Worm (Caenorhabditis elegans) whole organism, early embryonic: ENCODE results near the gene Y46G5A.15.

ENCODE experiments used
- B0310.2 ChIP-seq: sonication (generic microtip); optimal IDR thresholded peaks from 2 replicates; lab custom pipeline; 2016; ENCODE audit warnings: mild to moderate bottlenecking, missing genetic modification characterization, missing compliant biosample characterization
- F13C5.2 ChIP-seq: sonication (generic microtip); optimal IDR thresholded peaks from 2 replicates; lab custom pipeline; 2017; ENCODE audit warnings: mild to moderate bottlenecking, missing genetic modification characterization, inconsistent platforms, missing compliant biosample characterization
- aly-1 ChIP-seq: sonication (generic microtip); optimal IDR thresholded peaks from 2 replicates; lab custom pipeline; 2016; ENCODE audit warnings: missing genetic modification characterization, missing compliant biosample characterization
- ama-1 ChIP-seq: fragments of 150-350 bp; optimal IDR thresholded peaks from 2 replicates; lab custom pipeline; 2014
- ceh-13 ChIP-seq: fragments of 200-800 bp; sonication (Bioruptor generic); optimal IDR thresholded peaks from 2 replicates; lab custom pipeline; 2018; ENCODE audit warnings: mild to moderate bottlenecking, missing genetic modification characterization, missing compliant biosample characterization
- ceh-36 ChIP-seq: sonication (generic microtip); optimal IDR thresholded peaks from 2 replicates; lab custom pipeline; 2016; ENCODE audit warnings: missing genetic modification characterization, inconsistent platforms, missing compliant biosample characterization
- ets-7 ChIP-seq: sonication (generic microtip); optimal IDR thresholded peaks from 2 replicates; lab custom pipeline; 2016; ENCODE audit warnings: missing genotype, missing genetic modification characterization, missing compliant biosample characterization
- flt-1 ChIP-seq: fragments of 200-800 bp; sonication (Bioruptor generic); IDR thresholded peaks from 2 replicates; pipeline ENCODE4 v1.3.6; 2022; ENCODE audit warnings: missing genetic modification characterization, missing compliant biosample characterization
- hmbx-1 ChIP-seq: sonication (generic microtip); optimal IDR thresholded peaks from 2 replicates; lab custom pipeline; 2016; ENCODE audit warnings: mild to moderate bottlenecking, missing genetic modification characterization, missing compliant biosample characterization
- hmg-4 ChIP-seq: fragments of 200-800 bp; sonication (Bioruptor generic); optimal IDR thresholded peaks from 2 replicates; lab custom pipeline; 2018; ENCODE audit warnings: mild to moderate bottlenecking, missing genetic modification characterization, missing compliant biosample characterization
- hnd-1 ChIP-seq: sonication (generic microtip); optimal IDR thresholded peaks from 2 replicates; lab custom pipeline; 2016; ENCODE audit warnings: missing genetic modification characterization, missing compliant biosample characterization
- pes-1 ChIP-seq: fragments of 200-800 bp; sonication (Bioruptor generic); IDR thresholded peaks from 2 replicates; pipeline ENCODE4 v1.3.6; 2022; ENCODE audit warnings: missing genetic modification reagents, missing genetic modification characterization, missing compliant biosample characterization
- scrt-1 ChIP-seq: fragments of 200-800 bp; sonication (Bioruptor generic); IDR thresholded peaks from 2 replicates; pipeline ENCODE4 v1.3.6; 2022; ENCODE audit warnings: missing genetic modification characterization, missing compliant biosample characterization
- sea-1 ChIP-seq: fragments of 200-800 bp; sonication (Bioruptor generic); conservative IDR thresholded peaks from 2 replicates; pipeline ENCODE4 v1.3.6; 2022; ENCODE audit warnings: missing genetic modification characterization, missing compliant biosample characterization
- tbx-11 ChIP-seq: fragments of 200-800 bp; sonication (Bioruptor generic); IDR thresholded peaks from 2 replicates; pipeline ENCODE4 v1.3.6; 2022; ENCODE audit warnings: missing genetic modification characterization, missing compliant biosample characterization
- tbx-37 ChIP-seq: fragments of 200-800 bp; sonication (Bioruptor generic); conservative IDR thresholded peaks from 2 replicates; pipeline ENCODE4 v1.3.6; 2022; ENCODE audit warnings: missing genetic modification reagents, missing genetic modification characterization, missing compliant biosample characterization
- tra-4 ChIP-seq: sonication (generic microtip); optimal IDR thresholded peaks from 2 replicates; lab custom pipeline; 2017; ENCODE audit warnings: missing genetic modification characterization, missing compliant biosample characterization

Gene Y46G5A.15

DNA sequence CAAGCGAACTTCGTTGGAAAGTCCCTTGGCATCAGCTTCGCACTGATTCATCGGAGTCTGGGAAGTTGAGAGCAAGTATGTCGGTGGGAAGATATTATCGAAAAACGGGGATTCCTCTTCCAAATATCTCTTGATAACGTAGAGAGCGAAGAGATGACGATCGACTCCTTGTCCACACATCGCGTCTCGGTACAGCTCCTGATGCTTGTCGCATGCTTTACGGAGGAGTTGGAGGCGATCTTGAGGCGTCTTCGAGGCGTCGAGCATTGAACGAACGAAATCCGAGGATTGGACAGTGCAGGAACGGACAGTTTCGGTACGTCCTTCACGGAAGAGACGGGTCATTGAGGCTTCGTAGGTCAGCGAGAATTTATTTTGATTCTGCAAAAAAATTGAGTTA is 4.3 kb upstream of the Y46G5A.15 start:
- TF ChIP-seq aly-1 (peak; percentile 49), flt-1 (GFP tag; lab: Robert Waterston, UW) (no peak)

DNA sequence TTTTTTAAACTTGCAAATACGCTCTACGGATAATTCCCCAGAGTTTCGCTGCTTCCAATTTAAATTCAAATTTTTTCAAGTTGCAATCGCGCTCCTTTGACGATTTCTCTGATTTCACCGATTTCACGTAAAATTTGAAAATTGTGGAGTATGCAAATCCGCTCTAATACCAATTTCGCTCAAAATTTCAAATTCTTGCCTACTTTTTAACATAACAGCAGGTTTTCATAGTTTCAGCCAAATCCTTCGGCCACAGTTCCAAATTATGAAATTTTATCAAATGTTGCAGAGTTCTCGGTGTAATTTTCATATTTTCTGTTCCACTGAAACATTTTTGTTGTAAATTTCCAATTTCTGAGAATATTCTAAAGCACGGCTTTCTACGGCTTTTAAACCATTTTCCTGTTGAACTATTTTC is 2.6 kb upstream of the Y46G5A.15 start, which contains the start of gene alkb-7:
alkb-7 (minus strand) TSS at position 323 of the 418 bp plus-strand sequence.
- peak; percentile 79 for TF ChIP-seq ama-1 (lab: Kevin White, UChicago)
- TF ChIP-seq tra-4 (tag; lab: Kevin White, UChicago), result peak; percentile 22
- no peak for TF ChIP-seq sea-1 (GFP tag; lab: Robert Waterston, UW)
- peak; percentile 24 for TF ChIP-seq B0310.2 (tag; lab: Kevin White, UChicago)
- no peak for TF ChIP-seq hnd-1 (tag; lab: Kevin White, UChicago)
- TF ChIP-seq F13C5.2 (tag; lab: Kevin White, UChicago), result peak; percentile 14
- 0 out of 2 replicates have a peak, but pooled peaks have one; percentile 20 for TF ChIP-seq pes-1 (GFP tag; lab: Robert Waterston, UW)

- peak; percentile 36; the same call in 1 of the 2 replicates for TF ChIP-seq flt-1 (GFP tag; lab: Robert Waterston, UW)
- 0 out of 2 replicates have a peak, but pooled peaks have one; percentile 13 for TF ChIP-seq sea-1 (GFP tag; lab: Robert Waterston, UW)
Observed at ce11 chrII:12778374-12778773, 6.8 kb downstream of the Y46G5A.15 start.

- TF ChIP-seq tra-4 (tag; lab: Kevin White, UChicago), result no peak
- TF ChIP-seq scrt-1, result no peak
- TF ChIP-seq tbx-11 (GFP tag; lab: Robert Waterston, UW), result no peak
- TF ChIP-seq ceh-36, result no peak
- no peak for TF ChIP-seq B0310.2 (tag; lab: Kevin White, UChicago)
- TF ChIP-seq hmbx-1, result no peak
- no peak for TF ChIP-seq flt-1 (GFP tag; lab: Robert Waterston, UW)
- TF ChIP-seq ets-7 (tag; lab: Kevin White, UChicago), result no peak
- TF ChIP-seq ama-1 (lab: Kevin White, UChicago), result no peak
- TF ChIP-seq sea-1 (GFP tag; lab: Robert Waterston, UW), result no peak
- no peak for TF ChIP-seq F13C5.2 (tag; lab: Kevin White, UChicago)
- TF ChIP-seq ceh-13 (GFP tag; lab: Kevin White, UChicago), result no peak
- TF ChIP-seq aly-1, result no peak
- TF ChIP-seq hnd-1 (tag; lab: Kevin White, UChicago), result no peak
- no peak for TF ChIP-seq hmg-4
- TF ChIP-seq tbx-37 (GFP tag; lab: Robert Waterston, UW), result no peak
- TF ChIP-seq pes-1 (GFP tag; lab: Robert Waterston, UW), result no peak
Observed at ce11 chrII:12776379-12776778, 8.8 kb downstream of the Y46G5A.15 start, which contains the start of gene Y46G5A.34. Gene Y46G5A.34, plus strand, starts transcription at chrII:12776679.

DNA sequence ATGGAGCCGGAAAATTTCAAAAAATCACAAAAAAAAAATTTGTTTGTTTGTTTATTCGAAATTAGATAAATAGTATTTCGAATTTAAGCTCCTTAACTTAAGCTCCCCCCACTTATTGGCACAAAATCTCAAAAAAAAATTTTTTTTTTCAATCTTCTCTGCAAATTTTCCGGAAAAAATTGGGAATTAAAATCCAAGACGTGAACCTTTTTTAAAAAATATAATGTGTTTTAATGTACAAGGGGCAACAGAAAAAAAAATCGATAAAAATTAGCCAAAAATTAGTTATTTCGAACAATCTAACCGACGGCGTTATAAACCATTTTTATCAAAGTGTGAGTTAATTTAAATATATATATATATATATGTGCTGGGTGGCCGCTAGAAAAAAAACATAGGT is 10.8 kb downstream of the Y46G5A.15 start, which contains the start of gene Y46G5A.14:
Y46G5A.14 (plus strand) TSS at position 301 of the 400 bp plus-strand sequence.
- no peak for TF ChIP-seq aly-1
- no peak for TF ChIP-seq pes-1 (GFP tag; lab: Robert Waterston, UW)

DNA sequence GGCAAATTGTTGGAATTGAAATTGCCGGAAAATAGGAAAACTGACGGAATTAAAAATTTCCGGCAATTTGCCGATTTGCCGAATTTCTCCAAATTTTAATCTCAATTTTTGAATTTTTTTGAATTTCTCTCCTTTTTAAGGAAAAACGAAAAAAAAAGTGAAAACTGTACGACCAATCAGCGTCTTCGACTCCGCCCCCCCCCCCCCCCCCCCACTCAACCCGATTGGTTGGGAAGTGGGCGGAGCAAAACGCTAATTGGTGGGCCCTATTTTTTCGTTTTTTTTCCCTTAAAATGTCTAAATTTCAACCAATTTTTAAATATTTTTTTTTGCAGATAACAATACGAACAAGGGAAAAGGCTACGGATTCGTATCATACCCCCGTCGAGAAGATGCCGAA is 15.3 kb downstream of the Y46G5A.15 start:
- no peak for TF ChIP-seq tbx-11 (GFP tag; lab: Robert Waterston, UW)
- TF ChIP-seq tra-4 (tag; lab: Kevin White, UChicago), result no peak
- no peak for TF ChIP-seq hmbx-1
- no peak for TF ChIP-seq hmg-4
- no peak for TF ChIP-seq flt-1 (GFP tag; lab: Robert Waterston, UW)
- TF ChIP-seq tbx-37 (GFP tag; lab: Robert Waterston, UW), result no peak
- no peak for TF ChIP-seq aly-1
- no peak for TF ChIP-seq ceh-13 (GFP tag; lab: Kevin White, UChicago)
- TF ChIP-seq sea-1 (GFP tag; lab: Robert Waterston, UW), result no peak
- no peak for TF ChIP-seq ama-1 (lab: Kevin White, UChicago)
- no peak for TF ChIP-seq pes-1 (GFP tag; lab: Robert Waterston, UW)
- TF ChIP-seq F13C5.2 (tag; lab: Kevin White, UChicago), result no peak
- no peak for TF ChIP-seq ceh-36
- no peak for TF ChIP-seq B0310.2 (tag; lab: Kevin White, UChicago)
- TF ChIP-seq scrt-1, result no peak
- TF ChIP-seq hnd-1 (tag; lab: Kevin White, UChicago), result no peak
- no peak for TF ChIP-seq ets-7 (tag; lab: Kevin White, UChicago)

ce11 chrII:12768167-12768712 is 17.0 kb downstream of the Y46G5A.15 start, which contains the start of the genes vps-2 and tiar-2:
Gene vps-2, minus strand, starts transcription at chrII:12768217.
Gene tiar-2, plus strand, starts transcription at chrII:12768686.
- TF ChIP-seq F13C5.2 (tag; lab: Kevin White, UChicago) (peak; percentile 30), ama-1 (lab: Kevin White, UChicago) (no peak)

DNA sequence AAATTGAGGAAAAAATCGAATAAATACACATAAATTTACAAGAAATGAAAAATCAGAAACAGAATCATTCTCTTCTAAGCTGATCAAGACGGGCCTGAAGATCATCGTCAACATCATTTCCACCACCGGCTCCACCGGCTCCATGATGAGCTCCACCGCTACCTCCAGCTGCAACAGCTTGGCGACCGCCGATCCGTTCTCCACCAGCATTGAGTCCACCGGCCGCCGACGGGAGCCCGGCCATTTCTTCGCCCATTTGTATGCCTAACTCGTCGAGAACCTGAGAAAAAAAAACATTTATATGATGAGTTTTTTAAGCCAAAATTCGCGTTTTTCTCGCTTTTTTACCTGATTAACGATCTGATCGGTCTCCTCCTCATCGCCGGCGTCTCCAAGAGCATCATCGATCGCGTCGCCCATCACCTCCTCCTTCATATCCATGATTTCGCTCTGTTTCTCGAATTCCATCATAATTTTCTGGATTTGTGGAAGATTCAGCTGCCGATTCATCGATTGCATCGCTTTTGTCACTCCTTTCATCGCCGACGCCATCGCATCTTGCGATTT is 17.9 kb downstream of the Y46G5A.15 start:
- TF ChIP-seq sea-1 (GFP tag; lab: Robert Waterston, UW) (no peak), aly-1 (no peak), hmbx-1 (no peak), flt-1 (GFP tag; lab: Robert Waterston, UW) (no peak), F13C5.2 (tag; lab: Kevin White, UChicago) (no peak), ama-1 (lab: Kevin White, UChicago) (no peak), tra-4 (tag; lab: Kevin White, UChicago) (no peak), ceh-13 (GFP tag; lab: Kevin White, UChicago) (no peak), tbx-11 (GFP tag; lab: Robert Waterston, UW) (no peak), ets-7 (tag; lab: Kevin White, UChicago) (no peak)
